Worm (Caenorhabditis elegans): ENCODE data around the gene T09A5.4.

The T09A5.4 gene

ce11 chrII:7873843-7874372 lies 27.9 kb downstream of the T09A5.4 start, which contains the start of gene T01H3.3 (continued):
- peak in 2 of 6 experiments; percentile 12 to 43 for TF ChIP-seq elt-3 (tag; optimal IDR thresholded peaks at IDR 0.05)
- peak; percentile 40 for TF ChIP-seq rnt-1 (tag; optimal IDR thresholded peaks at IDR 0.05)
- no peak for TF ChIP-seq mab-9 (GFP tag; IDR thresholded peaks at IDR 0.05)
- no peak for TF ChIP-seq sup-37 (GFP tag; optimal IDR thresholded peaks at IDR 0.05)
- peak; percentile 43 for TF ChIP-seq nhr-20 (tag; optimal IDR thresholded peaks at IDR 0.05)
- TF ChIP-seq nhr-47 (tag; optimal IDR thresholded peaks at IDR 0.05), result peak; percentile 52
- peak; percentile 58 for TF ChIP-seq F16B12.6 (tag; optimal IDR thresholded peaks at IDR 0.05)
- TF ChIP-seq pqm-1 (tag; optimal IDR thresholded peaks at IDR 0.05), result no peak
- peak; percentile 53 for TF ChIP-seq xbp-1 (tag; optimal IDR thresholded peaks at IDR 0.05)
- no peak for TF ChIP-seq irx-1 (tag; optimal IDR thresholded peaks at IDR 0.05)
- TF ChIP-seq mdl-1 (tag; optimal IDR thresholded peaks at IDR 0.05), result no peak
- TF ChIP-seq nhr-90 (tag; optimal IDR thresholded peaks at IDR 0.05; ENCODE audit: poor library complexity), result peak; percentile 42

ce11 chrII:7877744-7878468 lies 31.9 kb downstream of the T09A5.4 start, which contains the start of gene T01H3.2:
Gene T01H3.2 (minus strand): TSS chrII:7877994.
- TF ChIP-seq ztf-11 (tag; optimal IDR thresholded peaks at IDR 0.05) (no peak), rnt-1 (tag; optimal IDR thresholded peaks at IDR 0.05) (no peak), ztf-4 (tag; optimal IDR thresholded peaks at IDR 0.05) (no peak), lin-35 (GFP tag; optimal IDR thresholded peaks at IDR 0.05) (no peak), sox-4 (tag; optimal IDR thresholded peaks at IDR 0.05) (no peak), nhr-71 (tag; optimal IDR thresholded peaks at IDR 0.05) (peak; percentile 41), lin-39 (tag; optimal IDR thresholded peaks at IDR 0.05) (no peak), snu-23 (GFP tag; optimal IDR thresholded peaks at IDR 0.05) (peak; percentile 2), efl-1 (optimal IDR thresholded peaks at IDR 0.05) (no peak), efl-1 (GFP tag; optimal IDR thresholded peaks at IDR 0.05 in 1 of 2) (peak in 1 of 2 experiments; percentile 86), unc-30 (tag; optimal IDR thresholded peaks at IDR 0.05) (no peak), nhr-76 (tag; optimal IDR thresholded peaks at IDR 0.05) (no peak), ces-1 (GFP tag; optimal IDR thresholded peaks at IDR 0.05) (no peak)

ce11 chrII:7879266-7879718 lies 33.3 kb downstream of the T09A5.4 start, which contains the start of the genes vha-4 and T01H3.5:
Gene vha-4 (minus strand): TSS chrII:7879316.
Gene T01H3.5 (plus strand): TSS chrII:7879616.
- no peak for TF ChIP-seq alr-1 (tag; optimal IDR thresholded peaks at IDR 0.05; ENCODE audit: borderline replicate concordance)
- no peak for TF ChIP-seq swsn-7 (tag; optimal IDR thresholded peaks at IDR 0.05)
- no peak for TF ChIP-seq nhr-28 (tag; optimal IDR thresholded peaks at IDR 0.05)
- no peak for TF ChIP-seq zip-4 (GFP tag; optimal IDR thresholded peaks at IDR 0.05)
- TF ChIP-seq Y116A8C.19 (tag; optimal IDR thresholded peaks at IDR 0.05; ENCODE audit: borderline replicate concordance), result no peak
- peak; percentile 6 for TF ChIP-seq snu-23 (GFP tag; optimal IDR thresholded peaks at IDR 0.05)
- no peak for TF ChIP-seq blmp-1 (tag; optimal IDR thresholded peaks at IDR 0.05)
- TF ChIP-seq hlh-4 (tag; optimal IDR thresholded peaks at IDR 0.05), result no peak
- TF ChIP-seq zag-1 (tag; optimal IDR thresholded peaks at IDR 0.05), result no peak
- peak in 1 of 2 experiments; percentile 21 for TF ChIP-seq lsy-2 (tag; optimal IDR thresholded peaks at IDR 0.05)
- TF ChIP-seq dpl-1 (GFP tag; optimal IDR thresholded peaks at IDR 0.05), result peak in 1 of 3 experiments; percentile 23
- TF ChIP-seq hlh-17 (GFP tag; optimal IDR thresholded peaks at IDR 0.05; ENCODE audit: borderline replicate concordance), result no peak
- TF ChIP-seq ztf-4 (tag; optimal IDR thresholded peaks at IDR 0.05), result no peak
- no peak; the same call in 1 of the 2 replicates for TF ChIP-seq mab-9 (GFP tag; IDR thresholded peaks at IDR 0.05)
- TF ChIP-seq lin-15B (tag; optimal IDR thresholded peaks at IDR 0.05), result no peak
- TF ChIP-seq fos-1 (tag; optimal IDR thresholded peaks at IDR 0.05), result no peak
- TF ChIP-seq mdl-1 (tag; optimal IDR thresholded peaks at IDR 0.05), result no peak
- no peak for TF ChIP-seq mep-1 (tag; optimal IDR thresholded peaks at IDR 0.05)
- no peak for TF ChIP-seq nhr-76 (tag; optimal IDR thresholded peaks at IDR 0.05)
- no peak for TF ChIP-seq jun-1 (tag; optimal IDR thresholded peaks at IDR 0.05)
- no peak for TF ChIP-seq ces-1 (GFP tag; optimal IDR thresholded peaks at IDR 0.05)
- TF ChIP-seq unc-130 (tag; optimal IDR thresholded peaks at IDR 0.05), result no peak
- no peak for TF ChIP-seq sptf-1 (tag; optimal IDR thresholded peaks at IDR 0.05)
- TF ChIP-seq lin-35 (GFP tag; optimal IDR thresholded peaks at IDR 0.05), result peak in 1 of 2 experiments; percentile 5
- no peak for TF ChIP-seq F16B12.6 (tag; optimal IDR thresholded peaks at IDR 0.05)
- TF ChIP-seq fkh-10 (GFP tag; optimal IDR thresholded peaks at IDR 0.05), result no peak
- TF ChIP-seq ets-5 (GFP tag; IDR thresholded peaks at IDR 0.05), result no peak
- TF ChIP-seq nhr-19 (GFP tag; conservative IDR thresholded peaks at IDR 0.05), result no peak
- TF ChIP-seq fkh-8 (tag; optimal IDR thresholded peaks at IDR 0.05), result no peak
- no peak for TF ChIP-seq elt-3 (tag; optimal IDR thresholded peaks at IDR 0.05)
- TF ChIP-seq isw-1 (GFP tag; IDR thresholded peaks at IDR 0.05), result no peak
- no peak for TF ChIP-seq snpc-4 (tag; optimal IDR thresholded peaks at IDR 0.05)
